Fruit fly (Drosophila melanogaster) whole organism, wandering third instar larva: Measurements from ENCODE around the gene CG12259.

ENCODE experiments used
- Abd-B ChIP-seq: fragments of >200 bp; optimal IDR thresholded peaks from 2 replicates; lab custom pipeline; 2017; ENCODE audit warnings: missing biosample characterization, missing genetic modification characterization
- CG32264 ChIP-seq: fragments of 200-800 bp; sonication (Bioruptor generic); optimal IDR thresholded peaks from 2 replicates; lab custom pipeline; 2016; ENCODE audit warnings: missing biosample characterization, missing genetic modification characterization
- Dfd ChIP-seq: fragments of >200 bp; optimal IDR thresholded peaks from 2 replicates; lab custom pipeline; 2017; ENCODE audit warnings: missing biosample characterization, missing genetic modification characterization
- GATAd ChIP-seq: sonication (Bioruptor generic); optimal IDR thresholded peaks from 2 replicates; lab custom pipeline; 2016; ENCODE audit warnings: missing biosample characterization, missing genetic modification characterization
- HLH106 ChIP-seq: fragments of 200-800 bp; optimal IDR thresholded peaks from 3 replicates; lab custom pipeline; 2019; ENCODE audit warnings: missing biosample characterization, mild to moderate bottlenecking, missing genetic modification characterization, moderate library complexity
- Hr78 ChIP-seq: fragments of >200 bp; optimal IDR thresholded peaks from 2 replicates; lab custom pipeline; 2017; ENCODE audit warnings: missing biosample characterization, missing genetic modification characterization
- Hr83 ChIP-seq: fragments of 200-300 bp; sonication (Bioruptor generic); optimal IDR thresholded peaks from 2 replicates; lab custom pipeline; 2016; ENCODE audit warnings: missing biosample characterization, mild to moderate bottlenecking, missing genetic modification characterization, moderate library complexity; ENCODE audit not compliant: poor library complexity, severe bottlenecking
- Mio ChIP-seq: sonication (Bioruptor generic); optimal IDR thresholded peaks from 2 replicates; lab custom pipeline; 2016; ENCODE audit warnings: missing biosample characterization, missing genetic modification characterization
- Myc ChIP-seq: fragments of >200 bp; optimal IDR thresholded peaks from 2 replicates; lab custom pipeline; 2017
- N ChIP-seq: fragments of >200 bp; optimal IDR thresholded peaks from 2 replicates; lab custom pipeline; 2018; ENCODE audit warnings: missing biosample characterization, missing external identifiers, missing genetic modification characterization
- OdsH ChIP-seq: fragments of 200-800 bp; sonication (Bioruptor generic); optimal IDR thresholded peaks from 2 replicates; lab custom pipeline; 2016; ENCODE audit warnings: missing biosample characterization, mild to moderate bottlenecking, missing genetic modification characterization
- Rel ChIP-seq, 2 experiments: fragments of 200-800 bp; sonication (Bioruptor generic) in 1 of 2; optimal IDR thresholded peaks; 2 replicates in 1 of 2; 3 replicates in 1 of 2; lab custom pipeline; 2016 to 2019; ENCODE audit warnings: mild to moderate bottlenecking in 2 of 2, missing biosample characterization in 2 of 2, missing genetic modification characterization in 2 of 2, moderate library complexity in 1 of 2
- Sp1 ChIP-seq: fragments of 200-800 bp; sonication (Bioruptor generic); optimal IDR thresholded peaks from 3 replicates; lab custom pipeline; 2019; ENCODE audit warnings: missing biosample characterization, mild to moderate bottlenecking, missing genetic modification characterization, moderate library complexity
- Vsx2 ChIP-seq: fragments of 200-300, 225-300 bp; sonication (Bioruptor generic); optimal IDR thresholded peaks from 2 replicates; lab custom pipeline; 2018; ENCODE audit warnings: missing biosample characterization, missing genetic modification characterization; ENCODE audit not compliant: partially characterized antibody
- br ChIP-seq: fragments of 200-800 bp; sonication (Bioruptor generic); optimal IDR thresholded peaks from 2 replicates; lab custom pipeline; 2016; ENCODE audit warnings: missing biosample characterization, missing genetic modification characterization
- brk ChIP-seq: fragments of 200-800 bp; sonication (Bioruptor generic); optimal IDR thresholded peaks from 2 replicates; lab custom pipeline; 2016; ENCODE audit warnings: missing biosample characterization, mild to moderate bottlenecking, missing genetic modification characterization
- dl ChIP-seq, 2 experiments: fragments of 175-275, 200-275 bp in 1 of 2; fragments of 200-275 bp in 1 of 2; sonication (Bioruptor generic); optimal IDR thresholded peaks; lab custom pipeline; 2018; ENCODE audit warnings: mild to moderate bottlenecking in 2 of 2, missing biosample characterization in 2 of 2, missing genetic modification characterization in 2 of 2, moderate library complexity in 2 of 2; ENCODE audit not compliant: partially characterized antibody in 2 of 2, insufficient read depth in 1 of 2
- dmrt93B ChIP-seq: fragments of 200-800 bp; sonication (Bioruptor generic); optimal IDR thresholded peaks from 2 replicates; lab custom pipeline; 2018; ENCODE audit warnings: missing biosample characterization, mild to moderate bottlenecking, missing genetic modification characterization
- dsf ChIP-seq: sonication (Bioruptor generic); optimal IDR thresholded peaks from 2 replicates; lab custom pipeline; 2016; ENCODE audit warnings: missing biosample characterization, missing genetic modification characterization, borderline replicate concordance
- ey ChIP-seq: fragments of 200-800 bp; sonication (Bioruptor generic); optimal IDR thresholded peaks from 2 replicates; lab custom pipeline; 2016; ENCODE audit warnings: missing biosample characterization, missing genetic modification characterization
- foxo ChIP-seq, 2 experiments: fragments of 200-800 bp; sonication (Bioruptor generic); optimal IDR thresholded peaks; 2 replicates in 1 of 2; 3 replicates in 1 of 2; lab custom pipeline; 2016 to 2017; ENCODE audit warnings: missing biosample characterization in 2 of 2, missing genetic modification characterization in 2 of 2
- fru ChIP-seq: fragments of 200-800 bp; sonication (Bioruptor generic); optimal IDR thresholded peaks from 3 replicates; lab custom pipeline; 2016; ENCODE audit warnings: missing biosample characterization, mild to moderate bottlenecking, missing genetic modification characterization
- h ChIP-seq: fragments of 200-800 bp; sonication (Bioruptor generic); optimal IDR thresholded peaks from 3 replicates; lab custom pipeline; 2016; ENCODE audit warnings: missing biosample characterization, mild to moderate bottlenecking, missing genetic modification characterization
- jim ChIP-seq: fragments of 175-275, 200-325 bp; sonication (Bioruptor generic); optimal IDR thresholded peaks from 2 replicates; lab custom pipeline; 2016; ENCODE audit warnings: missing biosample characterization, mild to moderate bottlenecking, missing genetic modification characterization
- lola ChIP-seq: fragments of >200 bp; optimal IDR thresholded peaks from 2 replicates; lab custom pipeline; 2017; ENCODE audit warnings: missing biosample characterization, missing genetic modification characterization
- pan ChIP-seq: fragments of >200 bp; optimal IDR thresholded peaks from 2 replicates; lab custom pipeline; 2017
- psq ChIP-seq: fragments of 200-800 bp; sonication (Bioruptor generic); optimal IDR thresholded peaks from 3 replicates; lab custom pipeline; 2017; ENCODE audit warnings: missing biosample characterization, mild to moderate bottlenecking, missing genetic modification characterization, moderate library complexity
- rgr ChIP-seq: fragments of 200-800 bp; sonication (Bioruptor generic); optimal IDR thresholded peaks from 3 replicates; lab custom pipeline; 2016; ENCODE audit warnings: missing biosample characterization, mild to moderate bottlenecking, missing genetic modification characterization
- sage ChIP-seq: fragments of 200-800 bp; sonication (Bioruptor generic); optimal IDR thresholded peaks from 2 replicates; lab custom pipeline; 2016; ENCODE audit warnings: missing biosample characterization, mild to moderate bottlenecking, missing genetic modification characterization
- tai ChIP-seq: sonication (Bioruptor generic); optimal IDR thresholded peaks from 2 replicates; lab custom pipeline; 2016; ENCODE audit warnings: missing biosample characterization, missing genetic modification characterization
- usp ChIP-seq: fragments of >200 bp; optimal IDR thresholded peaks from 2 replicates; lab custom pipeline; 2017; ENCODE audit warnings: missing biosample characterization, missing genetic modification characterization
- woc ChIP-seq: sonication (Bioruptor generic); optimal IDR thresholded peaks from 2 replicates; lab custom pipeline; 2016; ENCODE audit warnings: missing biosample characterization, mild to moderate bottlenecking, missing genetic modification characterization

Gene CG12259

dm6 chr3R:27921982-27922672 is 1.2 kb upstream of the CG12259 start, which contains the start of gene BCAS2:
Gene BCAS2 (minus strand): TSS chr3R:27922356.
- TF ChIP-seq Myc (lab: Kevin White, UChicago) (peak; percentile 93), Dfd (no peak), sage (GFP tag; lab: Kevin White, UChicago) (no peak)
- TF ChIP-seq, all 38 proteins: peak for 1

- peak; percentile 28 for TF ChIP-seq OdsH (GFP tag; lab: Kevin White, UChicago)
- TF ChIP-seq Hr83: no peak
- no peak for TF ChIP-seq Hr78 (GFP tag; lab: Kevin White, UChicago)
- TF ChIP-seq Mio: no peak
- no peak for TF ChIP-seq CG32264 (GFP tag; lab: Kevin White, UChicago)
- TF ChIP-seq woc (GFP tag; lab: Kevin White, UChicago): peak; percentile 54
- no peak for TF ChIP-seq usp
- peak; percentile 41 for TF ChIP-seq Sp1 (GFP tag; lab: Kevin White, UChicago)
- peak; percentile 14 for TF ChIP-seq psq (GFP tag; lab: Kevin White, UChicago)
- peak; percentile 27 for TF ChIP-seq h (GFP tag; lab: Kevin White, UChicago)
- TF ChIP-seq Abd-B (GFP tag; lab: Kevin White, UChicago): no peak
- peak; percentile 45 for TF ChIP-seq HLH106 (tag; lab: Kevin White, UChicago)
- TF ChIP-seq Myc (lab: Kevin White, UChicago): peak; percentile 92
- TF ChIP-seq tai (GFP tag; lab: Kevin White, UChicago): no peak
- TF ChIP-seq rgr: peak; percentile 53
- no peak for TF ChIP-seq dl (GFP tag; optimal IDR thresholded peaks at IDR 0.05; lab: Kevin White, UChicago; ENCODE audit: insufficient read depth in 1 of 2, partially characterized antibody in 2 of 2)
- TF ChIP-seq foxo (GFP tag; optimal IDR thresholded peaks at IDR 0.05; lab: Kevin White, UChicago): peak in 1 of 2 experiments; percentile 9
- TF ChIP-seq, all 38 proteins: peak for 9
Measured at dm6 chr3R:27919385-27919789, 1.5 kb downstream of the CG12259 start, which contains the start of gene Boh1. Gene Boh1 (minus strand): TSS chr3R:27919460.

- TF ChIP-seq jim: no peak
- TF ChIP-seq ey: no peak
- peak; percentile 53 for TF ChIP-seq OdsH (GFP tag; lab: Kevin White, UChicago)
- no peak for TF ChIP-seq br (GFP tag; lab: Kevin White, UChicago)
- TF ChIP-seq GATAd (GFP tag; lab: Kevin White, UChicago): no peak
- TF ChIP-seq lola (GFP tag; lab: Kevin White, UChicago): no peak
- TF ChIP-seq woc (GFP tag; lab: Kevin White, UChicago): peak; percentile 43
- TF ChIP-seq N (GFP tag; lab: Kevin White, UChicago): no peak
- peak in 1 of 2 experiments; percentile 77 for TF ChIP-seq foxo (GFP tag; optimal IDR thresholded peaks at IDR 0.05; lab: Kevin White, UChicago)
- peak; percentile 38 for TF ChIP-seq Myc (lab: Kevin White, UChicago)
- TF ChIP-seq Vsx2: no peak
- TF ChIP-seq HLH106 (tag; lab: Kevin White, UChicago): peak; percentile 75
- no peak for TF ChIP-seq Rel (GFP tag; optimal IDR thresholded peaks at IDR 0.05; lab: Kevin White, UChicago)
- TF ChIP-seq Rel (tag; optimal IDR thresholded peaks at IDR 0.05; lab: Kevin White, UChicago): no peak
- TF ChIP-seq Mio: no peak
- peak; percentile 44 for TF ChIP-seq fru (GFP tag; lab: Kevin White, UChicago)
- peak; percentile 29 for TF ChIP-seq Hr83
- TF ChIP-seq Sp1 (GFP tag; lab: Kevin White, UChicago): peak; percentile 61
- no peak for TF ChIP-seq tai (GFP tag; lab: Kevin White, UChicago)
- TF ChIP-seq sage (GFP tag; lab: Kevin White, UChicago): peak; percentile 33
- peak; percentile 51 for TF ChIP-seq psq (GFP tag; lab: Kevin White, UChicago)
- TF ChIP-seq rgr: peak; percentile 58
- TF ChIP-seq dmrt93B (GFP tag; lab: Kevin White, UChicago): peak; percentile 57
- TF ChIP-seq pan (lab: Kevin White, UChicago): no peak
- TF ChIP-seq h (GFP tag; lab: Kevin White, UChicago): peak; percentile 64
- TF ChIP-seq, all 38 proteins: peak for 13
Measured at dm6 chr3R:27916355-27917019, 4.4 kb downstream of the CG12259 start, which contains the start of the genes CG5003 and mRpS22. Gene CG5003 (minus strand): TSS chr3R:27916516. Gene mRpS22 (plus strand): TSS chr3R:27916908.

- no peak for TF ChIP-seq woc (GFP tag; lab: Kevin White, UChicago)
- TF ChIP-seq Sp1 (GFP tag; lab: Kevin White, UChicago): no peak
- TF ChIP-seq fru (GFP tag; lab: Kevin White, UChicago): no peak
- no peak for TF ChIP-seq HLH106 (tag; lab: Kevin White, UChicago)
- no peak for TF ChIP-seq dsf
- TF ChIP-seq jim: no peak
- TF ChIP-seq foxo (GFP tag; optimal IDR thresholded peaks at IDR 0.05; lab: Kevin White, UChicago): no peak
- TF ChIP-seq Rel (GFP tag; optimal IDR thresholded peaks at IDR 0.05; lab: Kevin White, UChicago): no peak
- TF ChIP-seq Rel (tag; optimal IDR thresholded peaks at IDR 0.05; lab: Kevin White, UChicago): no peak
- TF ChIP-seq lola (GFP tag; lab: Kevin White, UChicago): no peak
- no peak for TF ChIP-seq OdsH (GFP tag; lab: Kevin White, UChicago)
- no peak for TF ChIP-seq dl (GFP tag; optimal IDR thresholded peaks at IDR 0.05; lab: Kevin White, UChicago; ENCODE audit: insufficient read depth in 1 of 2, partially characterized antibody in 2 of 2)
- no peak for TF ChIP-seq brk (GFP tag; lab: Kevin White, UChicago)
Measured at dm6 chr3R:27912147-27912546, 8.7 kb downstream of the CG12259 start, which contains the start of gene mil. Gene mil (plus strand): TSS chr3R:27912447.
